Worm (Caenorhabditis elegans) whole organism, L3 larva: Measurements from ENCODE around the gene D1022.5.

Experiments used
- aly-2 ChIP-seq: fragments of 150-350 bp; optimal IDR thresholded peaks from 2 replicates; lab custom pipeline; 2014; ENCODE audit warnings: missing biosample characterization, missing genetic modification characterization
- ama-1 ChIP-seq: fragments of 150-350 bp; optimal IDR thresholded peaks from 2 replicates; lab custom pipeline; 2018
- daf-12 ChIP-seq: fragments of 150-350 bp; optimal IDR thresholded peaks from 2 replicates; lab custom pipeline; 2014; ENCODE audit warnings: missing biosample characterization, missing genetic modification reagents, missing genetic modification characterization
- egl-27 ChIP-seq: sonication (generic microtip); optimal IDR thresholded peaks from 4 replicates; lab custom pipeline; 2017; ENCODE audit warnings: missing biosample characterization, missing genetic modification reagents, missing genetic modification characterization
- fkh-10 ChIP-seq: sonication (generic microtip); optimal IDR thresholded peaks from 2 replicates; lab custom pipeline; 2017; ENCODE audit warnings: missing biosample characterization, missing genetic modification reagents, missing genetic modification characterization
- fkh-2 ChIP-seq: fragments of 150-350 bp; optimal IDR thresholded peaks from 2 replicates; lab custom pipeline; 2014; ENCODE audit warnings: missing biosample characterization, missing genetic modification reagents, missing genetic modification characterization
- nhr-12 ChIP-seq: fragments of 150-350 bp; optimal IDR thresholded peaks from 2 replicates; lab custom pipeline; 2014; ENCODE audit warnings: missing biosample characterization, missing genetic modification characterization
- nhr-28 ChIP-seq: fragments of 150-350 bp; optimal IDR thresholded peaks from 2 replicates; lab custom pipeline; 2014; ENCODE audit warnings: missing biosample characterization, missing genetic modification characterization
- nhr-77 ChIP-seq: fragments of 150-350 bp; optimal IDR thresholded peaks from 2 replicates; lab custom pipeline; 2014; ENCODE audit warnings: missing biosample characterization, missing genetic modification characterization

- TF ChIP-seq aly-2 (no peak), nhr-28 (no peak), ama-1 (lab: Kevin White, UChicago) (no peak), fkh-10 (no peak), egl-27 (tag; lab: Kevin White, UChicago) (no peak), fkh-2 (no peak), nhr-12 (tag; lab: Kevin White, UChicago) (no peak), nhr-77 (tag; lab: Kevin White, UChicago) (no peak), daf-12 (tag; lab: Kevin White, UChicago) (no peak)
Observed at ce11 chrII:7432327-7432726, 26.3 kb downstream of the D1022.5 start, which contains the start of gene srd-54.
